Worm (Caenorhabditis elegans) whole organism, late embryonic: ENCODE data around the gene C08B6.5.

Source experiments
- C08G9.2 ChIP-seq: sonication (generic microtip); optimal IDR thresholded peaks from 2 replicates; lab custom pipeline; 2016; ENCODE audit warnings: mild to moderate bottlenecking, missing genetic modification characterization, moderate library complexity, missing compliant biosample characterization
- F13H6.1 ChIP-seq: sonication (generic microtip); optimal IDR thresholded peaks from 2 replicates; lab custom pipeline; 2016; ENCODE audit warnings: missing genetic modification characterization, missing compliant biosample characterization
- K02D7.2 ChIP-seq: sonication (generic microtip); optimal IDR thresholded peaks from 2 replicates; lab custom pipeline; 2017; ENCODE audit warnings: mild to moderate bottlenecking, missing genetic modification characterization, missing compliant biosample characterization
- K09A11.1 ChIP-seq: sonication (generic microtip); optimal IDR thresholded peaks from 2 replicates; lab custom pipeline; 2017; ENCODE audit warnings: antibody characterized with exemption, mild to moderate bottlenecking, missing genetic modification characterization, missing compliant biosample characterization; ENCODE audit not compliant: insufficient read depth
- T23F11.4 ChIP-seq: fragments of 200-800 bp; sonication (Bioruptor generic); optimal IDR thresholded peaks from 2 replicates; lab custom pipeline; 2018; ENCODE audit warnings: mild to moderate bottlenecking, missing genetic modification characterization, missing compliant biosample characterization
- ahr-1 ChIP-seq: sonication (generic microtip); optimal IDR thresholded peaks from 2 replicates; lab custom pipeline; 2016; ENCODE audit warnings: missing genetic modification characterization, missing compliant biosample characterization
- ceh-14 ChIP-seq: sonication (generic microtip); optimal IDR thresholded peaks from 2 replicates; lab custom pipeline; 2016; ENCODE audit warnings: missing genotype, missing genetic modification characterization, missing compliant biosample characterization
- ceh-18 ChIP-seq: sonication (generic microtip); optimal IDR thresholded peaks from 2 replicates; lab custom pipeline; 2016; ENCODE audit warnings: missing genetic modification characterization, missing compliant biosample characterization
- ceh-19 ChIP-seq: fragments of 200-800 bp; sonication (Bioruptor generic); optimal IDR thresholded peaks from 2 replicates; lab custom pipeline; 2018; ENCODE audit warnings: mild to moderate bottlenecking, missing genetic modification characterization, missing compliant biosample characterization
- ceh-2 ChIP-seq: sonication (generic microtip); optimal IDR thresholded peaks from 2 replicates; lab custom pipeline; 2016; ENCODE audit warnings: missing genotype, missing genetic modification characterization, missing compliant biosample characterization
- ceh-22 ChIP-seq: sonication (generic microtip); optimal IDR thresholded peaks from 2 replicates; lab custom pipeline; 2017; ENCODE audit warnings: missing biosample characterization, missing genetic modification characterization
- ceh-30 ChIP-seq: fragments of 150-350 bp; optimal IDR thresholded peaks from 2 replicates; lab custom pipeline; 2014; ENCODE audit warnings: missing biosample characterization, missing genetic modification characterization
- ceh-31 ChIP-seq: sonication (generic microtip); optimal IDR thresholded peaks from 2 replicates; lab custom pipeline; 2016; ENCODE audit warnings: missing genetic modification characterization, missing compliant biosample characterization
- ceh-48 ChIP-seq: sonication (generic microtip); optimal IDR thresholded peaks from 2 replicates; lab custom pipeline; 2016; ENCODE audit warnings: missing genetic modification characterization, inconsistent platforms, missing compliant biosample characterization
- ceh-9 ChIP-seq: sonication (generic microtip); optimal IDR thresholded peaks from 2 replicates; lab custom pipeline; 2016; ENCODE audit warnings: mild to moderate bottlenecking, missing genetic modification characterization, inconsistent platforms, missing compliant biosample characterization
- che-1 ChIP-seq: sonication (generic microtip); optimal IDR thresholded peaks from 2 replicates; lab custom pipeline; 2016; ENCODE audit warnings: mild to moderate bottlenecking, missing genetic modification characterization, missing compliant biosample characterization
- elt-2 ChIP-seq: sonication (generic microtip); optimal IDR thresholded peaks from 2 replicates; lab custom pipeline; 2016; ENCODE audit warnings: missing genetic modification reagents, missing genetic modification characterization, missing compliant biosample characterization
- fax-1 ChIP-seq: sonication (generic microtip); optimal IDR thresholded peaks from 2 replicates; lab custom pipeline; 2016; ENCODE audit warnings: missing genotype, missing genetic modification characterization, missing compliant biosample characterization
- fkh-10 ChIP-seq: fragments of 150-350 bp; optimal IDR thresholded peaks from 2 replicates; lab custom pipeline; 2014; ENCODE audit warnings: missing biosample characterization, missing genetic modification reagents, missing genetic modification characterization
- hlh-15 ChIP-seq: sonication (generic microtip); optimal IDR thresholded peaks from 2 replicates; lab custom pipeline; 2016; ENCODE audit warnings: missing genetic modification characterization, missing compliant biosample characterization
- hlh-30 ChIP-seq: sonication (generic microtip); optimal IDR thresholded peaks from 2 replicates; lab custom pipeline; 2017; ENCODE audit warnings: antibody characterized with exemption, missing genetic modification characterization, missing compliant biosample characterization; ENCODE audit not compliant: insufficient read depth
- hlh-6 ChIP-seq: sonication (generic microtip); optimal IDR thresholded peaks from 2 replicates; lab custom pipeline; 2016; ENCODE audit warnings: missing genotype, missing genetic modification characterization, missing compliant biosample characterization
- hlh-8 ChIP-seq: sonication (generic microtip); optimal IDR thresholded peaks from 2 replicates; lab custom pipeline; 2016; ENCODE audit warnings: missing genotype, missing genetic modification characterization, missing compliant biosample characterization
- lim-6 ChIP-seq: sonication (generic microtip); optimal IDR thresholded peaks from 2 replicates; lab custom pipeline; 2016; ENCODE audit warnings: missing genetic modification characterization, missing compliant biosample characterization
- lin-11 ChIP-seq: fragments of 200-800 bp; sonication (Bioruptor generic); optimal IDR thresholded peaks from 2 replicates; lab custom pipeline; 2018; ENCODE audit warnings: mild to moderate bottlenecking, missing genetic modification characterization, missing compliant biosample characterization
- mec-3 ChIP-seq: sonication (generic microtip); optimal IDR thresholded peaks from 2 replicates; lab custom pipeline; 2016; ENCODE audit warnings: borderline replicate concordance, missing genetic modification characterization, missing compliant biosample characterization
- nfya-1 ChIP-seq: sonication (generic microtip); optimal IDR thresholded peaks from 2 replicates; lab custom pipeline; 2017; ENCODE audit warnings: missing genetic modification characterization, mild to moderate bottlenecking, missing compliant biosample characterization, antibody characterized with exemption, moderate library complexity
- nhr-232 ChIP-seq: sonication (generic microtip); optimal IDR thresholded peaks from 2 replicates; lab custom pipeline; 2016; ENCODE audit warnings: missing genetic modification characterization, missing compliant biosample characterization
- npax-4 ChIP-seq: sonication (generic microtip); optimal IDR thresholded peaks from 2 replicates; lab custom pipeline; 2016; ENCODE audit warnings: missing genetic modification characterization, missing compliant biosample characterization
- pag-3 ChIP-seq: sonication (generic microtip); optimal IDR thresholded peaks from 2 replicates; lab custom pipeline; 2016; ENCODE audit warnings: missing compliant biosample characterization, missing genetic modification characterization, borderline replicate concordance
- pha-2 ChIP-seq: sonication (generic microtip); optimal IDR thresholded peaks from 2 replicates; lab custom pipeline; 2017; ENCODE audit warnings: mild to moderate bottlenecking, missing genetic modification characterization, missing compliant biosample characterization
- pha-4 ChIP-seq: fragments of 150-350 bp; optimal IDR thresholded peaks from 2 replicates; lab custom pipeline; 2018; ENCODE audit warnings: missing biosample characterization, missing genetic modification reagents, missing genetic modification characterization
- pros-1 ChIP-seq: fragments of 150-350 bp; optimal IDR thresholded peaks from 2 replicates; lab custom pipeline; 2014; ENCODE audit warnings: missing biosample characterization, missing genetic modification reagents, missing genetic modification characterization
- sdc-2 ChIP-seq: sonication (generic microtip); optimal IDR thresholded peaks from 2 replicates; lab custom pipeline; 2016; ENCODE audit warnings: missing genotype, missing genetic modification characterization, missing compliant biosample characterization
- sox-2 ChIP-seq: fragments of 200-800 bp; sonication (Bioruptor generic); IDR thresholded peaks from 2 replicates; pipeline ENCODE4 v1.3.6; 2022; ENCODE audit warnings: missing genetic modification reagents, missing genetic modification characterization, missing compliant biosample characterization
- tbx-2 ChIP-seq: sonication (generic microtip); optimal IDR thresholded peaks from 2 replicates; lab custom pipeline; 2016; ENCODE audit warnings: missing genetic modification characterization, missing compliant biosample characterization
- ttx-3 ChIP-seq: sonication (generic microtip); optimal IDR thresholded peaks from 2 replicates; lab custom pipeline; 2016; ENCODE audit warnings: missing genetic modification reagents, missing genetic modification characterization, missing compliant biosample characterization
- unc-3 ChIP-seq, 2 experiments: fragments of 200-800 bp in 1 of 2; sonication (Bioruptor generic) in 1 of 2; sonication (generic microtip) in 1 of 2; conservative IDR thresholded peaks in 1 of 2; optimal IDR thresholded peaks in 1 of 2; 2 replicates each; pipeline versions ENCODE4 v1.3.6 to Lab custom; 2016 to 2022; ENCODE audit warnings: missing compliant biosample characterization in 2 of 2, missing genetic modification characterization in 2 of 2, missing genetic modification reagents in 1 of 2
- unc-42 ChIP-seq: sonication (generic microtip); optimal IDR thresholded peaks from 2 replicates; lab custom pipeline; 2016; ENCODE audit warnings: missing genotype, missing genetic modification characterization, missing compliant biosample characterization
- unc-55 ChIP-seq: sonication (generic microtip); optimal IDR thresholded peaks from 2 replicates; lab custom pipeline; 2017; ENCODE audit warnings: missing biosample characterization, missing genetic modification reagents, missing genetic modification characterization
- unc-86 ChIP-seq: sonication (generic microtip); optimal IDR thresholded peaks from 2 replicates; lab custom pipeline; 2016; ENCODE audit warnings: missing genetic modification characterization, missing compliant biosample characterization
- ztf-16 ChIP-seq: sonication (generic microtip); optimal IDR thresholded peaks from 2 replicates; lab custom pipeline; 2017; ENCODE audit warnings: missing genetic modification characterization, missing compliant biosample characterization

The C08B6.5 gene

DNA sequence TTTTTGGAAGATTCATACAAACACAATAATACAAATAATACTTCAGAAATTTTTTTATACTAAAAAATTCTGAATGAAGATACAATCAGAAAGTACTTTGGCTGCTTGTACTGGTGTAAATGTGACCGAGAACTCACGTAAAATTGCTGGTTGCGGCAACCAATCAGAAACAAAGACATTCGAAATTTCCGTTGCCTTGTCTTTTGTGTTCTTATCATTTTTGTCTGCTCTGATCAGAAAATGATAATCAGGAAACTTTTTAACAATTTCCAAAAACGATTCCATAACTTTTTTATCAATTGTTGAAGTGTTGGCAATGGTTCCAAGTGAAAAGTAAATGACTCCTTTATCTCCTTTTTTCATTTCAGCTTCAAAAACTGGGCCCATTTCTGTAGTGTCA lies 20.6 kb upstream of the C08B6.5 start:
- TF ChIP-seq elt-2 (peak; percentile 17), hlh-30 (tag; lab: Kevin White, UChicago) (no peak), lim-6 (no peak), ceh-2 (tag; lab: Kevin White, UChicago) (no peak), ceh-14 (no peak), ceh-48 (tag; lab: Kevin White, UChicago) (no peak), ceh-9 (tag; lab: Kevin White, UChicago) (no peak), ceh-22 (no peak)

DNA sequence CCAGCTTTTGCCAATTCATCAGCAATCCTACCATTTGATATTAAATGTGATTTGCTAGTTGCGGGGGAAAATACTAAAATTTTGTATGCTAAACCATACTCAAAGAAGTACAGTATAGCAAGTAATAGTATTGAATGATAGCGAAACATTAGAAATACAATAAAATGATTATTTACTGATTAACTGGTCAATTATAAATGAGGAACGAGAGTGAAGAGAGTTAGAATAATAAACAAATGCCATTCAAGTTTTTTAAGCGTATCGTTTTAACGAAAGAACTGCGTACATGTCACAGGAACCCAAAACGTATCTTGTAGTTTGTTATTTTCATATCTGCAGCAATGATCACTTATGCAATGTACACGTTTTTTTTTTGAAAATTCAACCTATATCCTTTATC lies 19.1 kb upstream of the C08B6.5 start, which contains the start of gene ugt-47:
TSS of gene ugt-47 (minus strand) at position 169 of the 400 bp plus-strand sequence.
- TF ChIP-seq hlh-15 (tag; lab: Kevin White, UChicago) = no peak
- no peak for TF ChIP-seq che-1
- no peak for TF ChIP-seq unc-3 (GFP tag; conservative IDR thresholded peaks at IDR 0.05; lab: Robert Waterston, UW)
- no peak for TF ChIP-seq unc-3 (tag; optimal IDR thresholded peaks at IDR 0.05; lab: Kevin White, UChicago)
- no peak for TF ChIP-seq ceh-9 (tag; lab: Kevin White, UChicago)
- TF ChIP-seq ceh-19 (GFP tag; lab: Kevin White, UChicago) = no peak
- no peak for TF ChIP-seq sox-2
- TF ChIP-seq pros-1 (tag; lab: Kevin White, UChicago) = no peak
- no peak for TF ChIP-seq tbx-2 (tag; lab: Kevin White, UChicago)
- no peak for TF ChIP-seq ztf-16 (tag; lab: Kevin White, UChicago)
- TF ChIP-seq K02D7.2 (tag; lab: Kevin White, UChicago) = no peak
- no peak for TF ChIP-seq pha-2
- no peak for TF ChIP-seq K09A11.1 (tag; lab: Kevin White, UChicago)
- TF ChIP-seq F13H6.1 = no peak
- TF ChIP-seq hlh-6 (tag; lab: Kevin White, UChicago) = no peak
- no peak for TF ChIP-seq ahr-1 (tag; lab: Kevin White, UChicago)
- TF ChIP-seq nfya-1 (tag; lab: Kevin White, UChicago) = no peak

DNA sequence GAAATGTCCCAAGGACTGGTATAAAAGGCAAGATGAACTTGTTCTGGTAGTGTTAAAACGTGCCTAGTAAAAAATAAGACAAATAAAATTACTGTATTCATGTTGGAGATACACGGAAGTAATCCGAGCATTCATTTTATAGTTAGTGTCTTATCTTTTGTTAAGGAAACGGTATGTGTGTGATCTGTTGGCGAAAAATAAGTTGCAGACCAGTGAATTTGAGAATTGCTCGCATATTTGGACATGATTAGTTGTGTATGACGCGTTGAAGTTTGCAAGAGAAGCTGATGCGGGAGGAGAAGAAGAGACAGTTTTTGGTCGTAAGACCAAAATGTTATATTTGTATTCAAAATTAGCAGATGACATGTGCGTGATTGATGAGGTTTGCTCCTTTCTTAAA lies 15.6 kb upstream of the C08B6.5 start, which contains the start of gene C08B6.14:
TSS of gene C08B6.14 (minus strand) at position 101 of the 400 bp plus-strand sequence.
- no peak for TF ChIP-seq mec-3 (tag; lab: Kevin White, UChicago)
- no peak for TF ChIP-seq unc-42 (tag; lab: Kevin White, UChicago)
- TF ChIP-seq K09A11.1 (tag; lab: Kevin White, UChicago) = no peak
- no peak for TF ChIP-seq npax-4 (tag; lab: Kevin White, UChicago)
- TF ChIP-seq unc-55 (GFP tag; lab: Kevin White, UChicago) = no peak
- TF ChIP-seq ceh-30 = no peak
- TF ChIP-seq hlh-15 (tag; lab: Kevin White, UChicago) = no peak
- no peak for TF ChIP-seq T23F11.4 (GFP tag; lab: Kevin White, UChicago)
- no peak for TF ChIP-seq ceh-14
- no peak for TF ChIP-seq ceh-31 (tag; lab: Kevin White, UChicago)
- TF ChIP-seq fkh-10 (GFP tag; lab: Kevin White, UChicago) = no peak
- TF ChIP-seq hlh-8 = no peak
- no peak for TF ChIP-seq C08G9.2 (tag; lab: Kevin White, UChicago)

DNA sequence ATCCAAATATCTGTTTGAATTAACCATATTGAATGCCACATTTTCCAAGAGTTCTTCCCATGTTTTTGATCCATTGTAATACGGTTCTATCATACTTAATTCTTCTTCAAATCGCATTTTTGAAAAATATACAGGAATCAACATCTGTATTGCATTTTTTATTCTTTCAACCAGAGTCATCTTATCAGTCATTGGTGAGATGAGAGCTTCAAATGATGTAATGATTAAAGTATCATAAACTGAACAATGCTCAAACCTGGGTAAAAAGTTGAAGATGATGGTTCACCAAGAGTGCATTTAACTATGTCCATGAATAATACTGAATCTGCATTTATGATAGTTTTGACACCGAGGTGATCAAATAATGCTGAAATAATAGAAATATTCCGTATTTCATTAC lies 13.8 kb upstream of the C08B6.5 start:
- TF ChIP-seq ceh-18 (tag; lab: Kevin White, UChicago) (no peak), fax-1 (no peak), sox-2 (no peak), fkh-10 (GFP tag; lab: Kevin White, UChicago) (no peak), lin-11 (tag; lab: Kevin White, UChicago) (no peak), unc-3 (GFP tag; conservative IDR thresholded peaks at IDR 0.05; lab: Robert Waterston, UW) (no peak), unc-3 (tag; optimal IDR thresholded peaks at IDR 0.05; lab: Kevin White, UChicago) (no peak), unc-55 (GFP tag; lab: Kevin White, UChicago) (no peak), ttx-3 (tag; lab: Kevin White, UChicago) (no peak), sdc-2 (tag; lab: Kevin White, UChicago) (no peak), ceh-14 (no peak), unc-86 (no peak), nhr-232 (tag; lab: Kevin White, UChicago) (no peak), hlh-6 (tag; lab: Kevin White, UChicago) (no peak), pha-4 (no peak), elt-2 (no peak), pag-3 (tag; lab: Kevin White, UChicago) (no peak)
